Worm (Caenorhabditis elegans) whole organism, young adult: Measurements from ENCODE around the gene sdhb-1.

ENCODE experiments used
- Y56A3A.18 ChIP-seq: fragments of 200-800 bp; sonication (Bioruptor generic); IDR thresholded peaks from 2 replicates; pipeline ENCODE4 v1.3.6; 2022; ENCODE audit warnings: missing genetic modification reagents, missing genetic modification characterization, missing compliant biosample characterization
- ZK185.1 ChIP-seq: sonication (generic microtip); optimal IDR thresholded peaks from 2 replicates; lab custom pipeline; 2016; ENCODE audit warnings: mild to moderate bottlenecking, missing genetic modification characterization, missing compliant biosample characterization; ENCODE audit not compliant: poor library complexity, severe bottlenecking
- ama-1 ChIP-seq, 3 experiments: fragments of 150-350 bp in 1 of 3; sonication (generic microtip) in 2 of 3; optimal IDR thresholded peaks; 2 replicates each; lab custom pipeline; 2014 to 2018; ENCODE audit warnings: missing biosample characterization in 2 of 3, missing genetic modification characterization in 2 of 3, missing genetic modification reagents in 2 of 3
- ceh-40 ChIP-seq: fragments of 200-800 bp; sonication (Bioruptor generic); IDR thresholded peaks from 2 replicates; pipeline ENCODE4 v1.3.6; 2022; ENCODE audit warnings: missing genetic modification characterization, missing compliant biosample characterization
- dpl-1 ChIP-seq: fragments of 150-350 bp; optimal IDR thresholded peaks from 2 replicates; lab custom pipeline; 2014; ENCODE audit warnings: missing biosample characterization, missing genetic modification reagents, missing genetic modification characterization
- hlh-26 ChIP-seq: fragments of 200-800 bp; sonication (Bioruptor generic); conservative IDR thresholded peaks from 2 replicates; pipeline ENCODE4 v1.3.6; 2022; ENCODE audit warnings: missing genetic modification reagents, missing genetic modification characterization, missing compliant biosample characterization
- hsf-1 ChIP-seq: fragments of 200-800 bp; sonication (Bioruptor generic); IDR thresholded peaks from 2 replicates; pipeline ENCODE4 v1.3.6; 2022; ENCODE audit warnings: missing genetic modification reagents, missing genetic modification characterization, missing compliant biosample characterization
- lsl-1 ChIP-seq: fragments of 200-800 bp; sonication (Bioruptor generic); optimal IDR thresholded peaks from 2 replicates; lab custom pipeline; 2018; ENCODE audit warnings: mild to moderate bottlenecking, missing genetic modification characterization, moderate library complexity, missing compliant biosample characterization
- nfya-1 ChIP-seq: sonication (generic microtip); optimal IDR thresholded peaks from 2 replicates; lab custom pipeline; 2017; ENCODE audit warnings: antibody characterized with exemption, missing compliant biosample characterization, missing genetic modification characterization, borderline replicate concordance; ENCODE audit not compliant: insufficient read depth
- nhr-179 ChIP-seq: sonication (generic microtip); optimal IDR thresholded peaks from 2 replicates; lab custom pipeline; 2016; ENCODE audit warnings: mild to moderate bottlenecking, missing genetic modification characterization, missing compliant biosample characterization
- pha-4 ChIP-seq: fragments of 150-350 bp; sonication (generic microtip); optimal IDR thresholded peaks from 2 replicates; lab custom pipeline; 2014; ENCODE audit warnings: missing biosample characterization, missing genetic modification reagents, missing genetic modification characterization
- snpc-4 ChIP-seq, 5 experiments: fragments of 150-350 bp in 1 of 5; sonication (generic microtip) in 4 of 5; optimal IDR thresholded peaks; 2 replicates each; lab custom pipeline; 2014 to 2018; ENCODE audit warnings: missing genetic modification characterization in 5 of 5, missing biosample characterization in 3 of 5, antibody characterized with exemption in 2 of 5, mild to moderate bottlenecking in 2 of 5, missing compliant biosample characterization in 2 of 5, missing genotype in 2 of 5, moderate library complexity in 2 of 5, missing genetic modification reagents in 1 of 5
- ztf-26 ChIP-seq: sonication (generic microtip); optimal IDR thresholded peaks from 2 replicates; lab custom pipeline; 2017; ENCODE audit warnings: missing genetic modification characterization, missing compliant biosample characterization

DNA sequence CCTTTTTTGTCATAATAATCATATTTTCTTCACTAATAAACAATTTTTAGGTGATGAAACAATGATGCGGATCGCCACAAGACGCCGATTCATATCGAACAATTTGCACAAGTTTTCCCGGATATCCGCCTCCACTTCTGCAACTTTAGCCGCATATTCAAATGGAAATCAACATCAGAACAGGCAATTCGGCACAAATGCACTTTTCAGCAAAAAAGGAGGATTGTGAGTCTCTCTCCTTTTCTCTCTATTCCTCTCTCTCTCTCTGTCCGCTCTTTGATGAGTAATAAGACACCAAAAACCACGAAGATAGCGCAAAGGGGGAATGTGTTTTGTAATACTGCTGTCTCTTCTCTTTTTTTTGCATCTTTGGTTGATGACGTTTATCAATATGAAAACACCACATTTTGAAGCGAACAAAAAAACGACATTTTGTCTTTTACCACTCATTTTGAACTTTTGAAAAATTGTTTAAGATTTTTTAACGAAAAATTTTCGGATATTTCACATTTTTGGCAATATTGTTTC lies 27.6 kb downstream of the sdhb-1 start, which contains the start of gene eat-3:
- TF ChIP-seq lsl-1 (GFP tag; lab: Kevin White, UChicago), result no peak
- no peak for TF ChIP-seq nhr-179
- TF ChIP-seq nfya-1 (tag; lab: Kevin White, UChicago), result no peak
- TF ChIP-seq ama-1 (optimal IDR thresholded peaks at IDR 0.05; lab: Kevin White, UChicago), result no peak
- TF ChIP-seq ama-1 (GFP tag; optimal IDR thresholded peaks at IDR 0.05; lab: Kevin White, UChicago), result no peak
- no peak for TF ChIP-seq hsf-1 (GFP tag; lab: Robert Waterston, UW)
- no peak for TF ChIP-seq dpl-1 (GFP tag; lab: Kevin White, UChicago)
- no peak for TF ChIP-seq ZK185.1 (tag; lab: Kevin White, UChicago)
- no peak for TF ChIP-seq ceh-40 (GFP tag; lab: Robert Waterston, UW)
- no peak for TF ChIP-seq snpc-4 (GFP tag; optimal IDR thresholded peaks at IDR 0.05; lab: Kevin White, UChicago)
- TF ChIP-seq snpc-4 (tag; optimal IDR thresholded peaks at IDR 0.05; lab: Kevin White, UChicago), result no peak
- TF ChIP-seq hlh-26 (GFP tag; lab: Robert Waterston, UW), result no peak
- no peak for TF ChIP-seq pha-4 (tag; lab: Kevin White, UChicago)
- TF ChIP-seq ztf-26 (tag; lab: Kevin White, UChicago), result no peak
- no peak for TF ChIP-seq Y56A3A.18 (GFP tag; lab: Robert Waterston, UW)
